Worm (Caenorhabditis elegans): ENCODE results near the gene pcs-1.

Gene pcs-1

DNA sequence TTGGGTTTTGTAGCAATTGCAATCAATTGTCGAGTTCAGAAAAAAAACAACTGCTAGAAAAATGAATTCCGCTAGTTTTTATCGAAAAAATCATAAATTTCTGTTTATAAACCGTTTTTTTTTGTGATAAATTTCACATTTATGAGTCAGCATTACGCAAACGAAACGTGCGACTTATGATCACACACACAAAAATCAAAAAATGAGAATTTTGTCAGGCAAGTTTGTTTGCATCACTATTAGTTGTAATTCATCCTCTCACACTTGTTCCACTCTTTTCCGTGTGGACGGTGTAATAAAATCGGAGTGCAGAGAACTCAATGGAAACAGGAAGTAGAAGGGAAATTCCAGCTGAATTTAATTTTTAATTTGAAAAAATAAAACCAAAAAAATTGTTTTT lies at the start of gene pcs-1:
pcs-1 (minus strand) TSS at position 344 of the 400 bp plus-strand sequence.
- TF ChIP-seq vab-7 (GFP tag; IDR thresholded peaks at IDR 0.05) = no peak
- peak in 1 of 2 experiments; percentile 23 for TF ChIP-seq lsy-2 (tag; optimal IDR thresholded peaks at IDR 0.05)
- peak; percentile 50 for TF ChIP-seq pqm-1 (tag; optimal IDR thresholded peaks at IDR 0.05)
- TF ChIP-seq nhr-28 (tag; optimal IDR thresholded peaks at IDR 0.05) = peak; percentile 8
- no peak for TF ChIP-seq zip-2 (tag; optimal IDR thresholded peaks at IDR 0.05)
- TF ChIP-seq ceh-20 (GFP tag; IDR thresholded peaks at IDR 0.05) = no peak
- no peak for TF ChIP-seq daf-16 (GFP tag; optimal IDR thresholded peaks at IDR 0.05)
- peak; percentile 4 for TF ChIP-seq daf-16 (tag; optimal IDR thresholded peaks at IDR 0.05)
- no peak for TF ChIP-seq Y75B8A.6 (GFP tag; IDR thresholded peaks at IDR 0.05)
- TF ChIP-seq ama-1 (optimal IDR thresholded peaks at IDR 0.05) = no peak
- TF ChIP-seq dpl-1 (GFP tag; optimal IDR thresholded peaks at IDR 0.05) = no peak

DNA sequence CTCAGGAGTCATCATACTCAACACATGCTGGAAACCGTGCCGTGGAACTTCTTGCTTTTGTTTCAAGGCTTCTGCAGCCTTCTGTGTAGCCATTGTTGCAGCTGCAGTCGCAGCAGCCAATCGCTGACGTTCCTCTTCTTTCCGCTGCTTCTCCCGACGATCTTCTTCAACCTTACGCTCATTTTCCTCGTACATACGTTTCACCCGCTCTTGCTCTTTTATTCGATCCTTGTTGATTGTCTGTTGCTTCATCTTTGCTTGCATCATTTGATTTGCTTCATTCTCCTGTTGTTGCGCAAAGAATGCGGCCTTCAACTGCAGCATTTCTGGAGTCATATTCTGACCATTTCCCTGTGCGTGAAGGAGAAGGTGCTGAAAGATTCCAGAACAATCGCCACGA lies 45.1 kb upstream of the pcs-1 start:
- TF ChIP-seq snpc-4 (tag; optimal IDR thresholded peaks at IDR 0.05) (no peak), arid-1 (GFP tag; conservative IDR thresholded peaks at IDR 0.05) (no peak), R02D3.7 (tag; optimal IDR thresholded peaks at IDR 0.05) (no peak), unc-62 (GFP tag; optimal IDR thresholded peaks at IDR 0.05 in 1 of 2) (peak in 1 of 2 experiments; percentile 91), unc-62 (tag; optimal IDR thresholded peaks at IDR 0.05) (no peak), ZK337.2 (GFP tag; IDR thresholded peaks at IDR 0.05) (no peak), F26F4.8 (GFP tag; conservative IDR thresholded peaks at IDR 0.05) (0 out of 2 replicates have a peak, but pooled peaks have one; percentile 24), nhr-6 (tag; optimal IDR thresholded peaks at IDR 0.05) (no peak)

DNA sequence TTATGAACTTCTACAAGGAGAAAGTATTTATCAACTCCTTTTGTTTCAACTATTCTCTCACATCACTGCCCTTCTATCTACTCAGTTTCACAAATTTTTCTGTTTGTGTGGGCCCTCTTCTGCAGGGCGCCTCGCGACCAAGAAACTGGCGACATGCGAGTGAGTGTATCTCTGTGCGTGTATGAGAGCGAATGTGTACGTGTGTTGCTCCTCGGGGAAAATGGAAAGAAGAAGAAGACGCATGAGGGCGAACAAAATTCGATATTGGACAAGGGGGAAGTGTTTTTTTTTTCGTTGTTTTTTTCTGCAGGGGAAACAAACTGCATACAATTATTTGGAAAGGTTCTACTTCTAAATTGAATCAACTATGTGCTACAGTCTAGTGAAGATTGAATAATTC lies 44.0 kb upstream of the pcs-1 start:
- TF ChIP-seq ceh-20 (GFP tag; IDR thresholded peaks at IDR 0.05) = no peak
- TF ChIP-seq egl-27 (tag; optimal IDR thresholded peaks at IDR 0.05) = no peak
- no peak for TF ChIP-seq attf-4 (tag; optimal IDR thresholded peaks at IDR 0.05)
- TF ChIP-seq hlh-30 (tag; optimal IDR thresholded peaks at IDR 0.05; ENCODE audit: insufficient read depth) = peak; percentile 46
- no peak for TF ChIP-seq T26A8.4 (GFP tag; IDR thresholded peaks at IDR 0.05)
- TF ChIP-seq ceh-44 (GFP tag; IDR thresholded peaks at IDR 0.05) = no peak
- TF ChIP-seq egl-43 (GFP tag; IDR thresholded peaks at IDR 0.05) = 0 out of 2 replicates have a peak, but pooled peaks have one; percentile 12
- TF ChIP-seq lir-3 (tag; optimal IDR thresholded peaks at IDR 0.05) = no peak
- no peak for TF ChIP-seq nhr-25 (tag; optimal IDR thresholded peaks at IDR 0.05; ENCODE audit: borderline replicate concordance, insufficient read depth)
- TF ChIP-seq nhr-42 (GFP tag; IDR thresholded peaks at IDR 0.05) = no peak
- TF ChIP-seq unc-130 (GFP tag; optimal IDR thresholded peaks at IDR 0.05) = no peak
- TF ChIP-seq rbr-2 (tag; optimal IDR thresholded peaks at IDR 0.05) = peak; percentile 43
- TF ChIP-seq spr-3 (GFP tag; optimal IDR thresholded peaks at IDR 0.05) = no peak
- peak; percentile 7 for TF ChIP-seq mes-2 (tag; optimal IDR thresholded peaks at IDR 0.05; ENCODE audit: poor library complexity, severe bottlenecking)
- TF ChIP-seq ztf-7 (tag; optimal IDR thresholded peaks at IDR 0.05) = no peak
- no peak for TF ChIP-seq set-16 (GFP tag; IDR thresholded peaks at IDR 0.05)
- TF ChIP-seq hif-1 (tag; optimal IDR thresholded peaks at IDR 0.05) = peak in 1 of 2 experiments; percentile 18
- TF ChIP-seq dpl-1 (GFP tag; optimal IDR thresholded peaks at IDR 0.05) = no peak
- no peak for TF ChIP-seq dmd-8 (GFP tag; IDR thresholded peaks at IDR 0.05)
- TF ChIP-seq snpc-4 (tag; optimal IDR thresholded peaks at IDR 0.05) = no peak
- peak; percentile 51 for TF ChIP-seq hmg-1.1 (GFP tag; IDR thresholded peaks at IDR 0.05)
- peak; percentile 7 for TF ChIP-seq hlh-11 (tag; optimal IDR thresholded peaks at IDR 0.05)
- no peak for TF ChIP-seq fos-1 (tag; optimal IDR thresholded peaks at IDR 0.05)
- TF ChIP-seq aha-1 (tag) = peak; percentile 26
- TF ChIP-seq php-3 (GFP tag; IDR thresholded peaks at IDR 0.05) = no peak
- TF ChIP-seq lsy-2 (tag; optimal IDR thresholded peaks at IDR 0.05) = peak in 1 of 2 experiments; percentile 37
- TF ChIP-seq zfp-2 (tag; optimal IDR thresholded peaks at IDR 0.05) = no peak
- no peak for TF ChIP-seq lin-38 (GFP tag; IDR thresholded peaks at IDR 0.05)
- no peak for TF ChIP-seq madf-5 (GFP tag; IDR thresholded peaks at IDR 0.05)
- TF ChIP-seq mdl-1 (tag; optimal IDR thresholded peaks at IDR 0.05) = peak in 1 of 2 experiments; percentile 55
- TF ChIP-seq daf-16 (GFP tag; optimal IDR thresholded peaks at IDR 0.05) = peak in 1 of 2 experiments; percentile 11
- no peak for TF ChIP-seq daf-16 (tag; optimal IDR thresholded peaks at IDR 0.05)
- TF ChIP-seq fkh-10 (GFP tag; optimal IDR thresholded peaks at IDR 0.05) = peak; percentile 14
- TF ChIP-seq dve-1 (tag; optimal IDR thresholded peaks at IDR 0.05; ENCODE audit: insufficient read depth) = peak; percentile 19
- peak; percentile 27 for TF ChIP-seq ces-1 (GFP tag; optimal IDR thresholded peaks at IDR 0.05)
